Worm (Caenorhabditis elegans): ENCODE data around the gene lite-1.

ce11 chrX:6240640-6241033 is 10.1 kb upstream of the lite-1 start, which contains the start of gene got-2.2:
- TF ChIP-seq ztf-22 (GFP tag; optimal IDR thresholded peaks at IDR 0.05) (no peak), egrh-3 (GFP tag; IDR thresholded peaks at IDR 0.05) (no peak)

Data from whole organism, young adult.